Worm (Caenorhabditis elegans): ENCODE data around the gene nipi-3.

- no peak for TF ChIP-seq zip-8 (tag; optimal IDR thresholded peaks at IDR 0.05)
- no peak for TF ChIP-seq nhr-237 (tag; optimal IDR thresholded peaks at IDR 0.05)
- no peak for TF ChIP-seq ztf-11 (tag; optimal IDR thresholded peaks at IDR 0.05)
- TF ChIP-seq unc-39 (tag; optimal IDR thresholded peaks at IDR 0.05), result no peak
- no peak for TF ChIP-seq bed-3 (GFP tag; optimal IDR thresholded peaks at IDR 0.05)
- TF ChIP-seq lsy-2 (tag; optimal IDR thresholded peaks at IDR 0.05), result no peak
- TF ChIP-seq elt-3 (tag; optimal IDR thresholded peaks at IDR 0.05), result no peak
- TF ChIP-seq nhr-76 (tag; optimal IDR thresholded peaks at IDR 0.05), result no peak
- TF ChIP-seq mab-5 (tag; optimal IDR thresholded peaks at IDR 0.05), result no peak
- no peak for TF ChIP-seq ceh-39 (tag; optimal IDR thresholded peaks at IDR 0.05)
- no peak for TF ChIP-seq snpc-4 (tag; optimal IDR thresholded peaks at IDR 0.05)
Observed at ce11 chrX:15620200-15620599, 12.4 kb downstream of the nipi-3 start, which contains the start of gene K09E9.1.

Measured in whole organism, mixed stage, embryonic.